Worm (Caenorhabditis elegans) whole organism, L3 larva: ENCODE measurements around the gene F58D12.3.
A peak's percentile ranks its signal among the peaks of the same experiment; 100 is the strongest.

Source experiments
- R02D3.7 ChIP-seq: fragments of 150-350 bp; optimal IDR thresholded peaks from 2 replicates; lab custom pipeline; 2014; ENCODE audit warnings: missing biosample characterization, missing genetic modification characterization
- ZK546.5 ChIP-seq: sonication (generic microtip); optimal IDR thresholded peaks from 2 replicates; lab custom pipeline; 2017; ENCODE audit warnings: missing biosample characterization, missing genetic modification characterization
- aly-2 ChIP-seq: fragments of 150-350 bp; optimal IDR thresholded peaks from 2 replicates; lab custom pipeline; 2014; ENCODE audit warnings: missing biosample characterization, missing genetic modification characterization
- ama-1 ChIP-seq: fragments of 150-350 bp; optimal IDR thresholded peaks from 2 replicates; lab custom pipeline; 2018
- ceh-16 ChIP-seq: sonication (generic microtip); optimal IDR thresholded peaks from 2 replicates; lab custom pipeline; 2017; ENCODE audit warnings: missing biosample characterization, missing genetic modification characterization
- ceh-28 ChIP-seq: fragments of 150-350 bp; optimal IDR thresholded peaks from 2 replicates; lab custom pipeline; 2014; ENCODE audit warnings: missing biosample characterization, missing genetic modification reagents, missing genetic modification characterization
- ceh-82 ChIP-seq: fragments of 150-350 bp; optimal IDR thresholded peaks from 2 replicates; lab custom pipeline; 2014; ENCODE audit warnings: missing biosample characterization, missing genetic modification characterization
- ceh-9 ChIP-seq: sonication (generic microtip); optimal IDR thresholded peaks from 2 replicates; lab custom pipeline; 2018; ENCODE audit warnings: missing biosample characterization, missing genetic modification characterization
- daf-12 ChIP-seq: fragments of 150-350 bp; optimal IDR thresholded peaks from 2 replicates; lab custom pipeline; 2014; ENCODE audit warnings: missing biosample characterization, missing genetic modification reagents, missing genetic modification characterization
- egl-27 ChIP-seq: sonication (generic microtip); optimal IDR thresholded peaks from 4 replicates; lab custom pipeline; 2017; ENCODE audit warnings: missing biosample characterization, missing genetic modification reagents, missing genetic modification characterization
- egl-5 ChIP-seq: fragments of 150-350 bp; optimal IDR thresholded peaks from 2 replicates; lab custom pipeline; 2017; ENCODE audit warnings: missing biosample characterization, missing genetic modification reagents, missing genetic modification characterization, inconsistent platforms
- elt-2 ChIP-seq: sonication (generic microtip); optimal IDR thresholded peaks from 2 replicates; lab custom pipeline; 2016; ENCODE audit warnings: missing genetic modification reagents, mild to moderate bottlenecking, missing genetic modification characterization, missing compliant biosample characterization
- elt-3 ChIP-seq, 3 experiments: fragments of 150-350 bp in 1 of 3; sonication (generic microtip) in 2 of 3; optimal IDR thresholded peaks; 2 replicates in 2 of 3; 4 replicates in 1 of 3; lab custom pipeline; 2014 to 2017; ENCODE audit warnings: missing biosample characterization in 3 of 3, missing genetic modification characterization in 3 of 3
- eor-1 ChIP-seq, 2 experiments: fragments of 150-350 bp; optimal IDR thresholded peaks; 2 replicates each; lab custom pipeline; 2014 to 2018; ENCODE audit warnings: missing biosample characterization in 2 of 2, missing genetic modification characterization in 2 of 2
- fkh-10 ChIP-seq: sonication (generic microtip); optimal IDR thresholded peaks from 2 replicates; lab custom pipeline; 2017; ENCODE audit warnings: missing biosample characterization, missing genetic modification reagents, missing genetic modification characterization
- fkh-2 ChIP-seq: fragments of 150-350 bp; optimal IDR thresholded peaks from 2 replicates; lab custom pipeline; 2014; ENCODE audit warnings: missing biosample characterization, missing genetic modification reagents, missing genetic modification characterization
- fos-1 ChIP-seq: fragments of 150-350 bp; optimal IDR thresholded peaks from 2 replicates; lab custom pipeline; 2014; ENCODE audit warnings: missing biosample characterization, missing genetic modification characterization
- hmg-11 ChIP-seq: sonication (generic microtip); optimal IDR thresholded peaks from 2 replicates; lab custom pipeline; 2016; ENCODE audit warnings: missing genetic modification characterization, missing compliant biosample characterization
- jun-1 ChIP-seq: fragments of 150-350 bp; optimal IDR thresholded peaks from 2 replicates; lab custom pipeline; 2014; ENCODE audit warnings: missing biosample characterization, missing genetic modification reagents, missing genetic modification characterization
- lin-15B ChIP-seq: fragments of 150-350 bp; optimal IDR thresholded peaks from 2 replicates; lab custom pipeline; 2014; ENCODE audit warnings: missing biosample characterization, missing genetic modification characterization
- lin-39 ChIP-seq: fragments of 150-350 bp; optimal IDR thresholded peaks from 2 replicates; lab custom pipeline; 2018; ENCODE audit warnings: missing biosample characterization, missing genetic modification reagents, missing genetic modification characterization
- lsy-12 ChIP-seq: sonication (generic microtip); optimal IDR thresholded peaks from 2 replicates; lab custom pipeline; 2016; ENCODE audit warnings: mild to moderate bottlenecking, missing genetic modification characterization, missing compliant biosample characterization
- mdl-1 ChIP-seq: fragments of 150-350 bp; optimal IDR thresholded peaks from 2 replicates; lab custom pipeline; 2014; ENCODE audit warnings: missing biosample characterization, missing genetic modification characterization
- mml-1 ChIP-seq: fragments of 150-350 bp; sonication (generic microtip); optimal IDR thresholded peaks from 3 replicates; lab custom pipeline; 2014; ENCODE audit warnings: missing biosample characterization, missing genetic modification characterization
- nfya-1 ChIP-seq: sonication (generic microtip); optimal IDR thresholded peaks from 2 replicates; lab custom pipeline; 2017; ENCODE audit warnings: missing genetic modification characterization, mild to moderate bottlenecking, missing compliant biosample characterization, antibody characterized with exemption, moderate library complexity; ENCODE audit not compliant: insufficient read depth
- nhr-11 ChIP-seq: fragments of 150-350 bp; optimal IDR thresholded peaks from 2 replicates; lab custom pipeline; 2014; ENCODE audit warnings: missing biosample characterization, missing genetic modification characterization
- nhr-12 ChIP-seq: fragments of 150-350 bp; optimal IDR thresholded peaks from 2 replicates; lab custom pipeline; 2014; ENCODE audit warnings: missing biosample characterization, missing genetic modification characterization
- nhr-23 ChIP-seq: fragments of 150-350 bp; optimal IDR thresholded peaks from 2 replicates; lab custom pipeline; 2014; ENCODE audit warnings: missing biosample characterization, missing genetic modification reagents, missing genetic modification characterization
- nhr-237 ChIP-seq: fragments of 150-350 bp; optimal IDR thresholded peaks from 2 replicates; lab custom pipeline; 2014; ENCODE audit warnings: missing biosample characterization, missing genetic modification characterization
- nhr-25 ChIP-seq: sonication (generic microtip); optimal IDR thresholded peaks from 2 replicates; lab custom pipeline; 2017; ENCODE audit warnings: missing biosample characterization, missing genetic modification characterization
- nhr-28 ChIP-seq: fragments of 150-350 bp; optimal IDR thresholded peaks from 2 replicates; lab custom pipeline; 2014; ENCODE audit warnings: missing biosample characterization, missing genetic modification characterization
- nhr-43 ChIP-seq: sonication (generic microtip); optimal IDR thresholded peaks from 2 replicates; lab custom pipeline; 2016; ENCODE audit warnings: mild to moderate bottlenecking, missing genetic modification characterization, missing compliant biosample characterization; ENCODE audit not compliant: poor library complexity, severe bottlenecking
- nhr-67 ChIP-seq: fragments of 150-350 bp; optimal IDR thresholded peaks from 2 replicates; lab custom pipeline; 2014; ENCODE audit warnings: missing biosample characterization, missing genetic modification characterization
- nhr-76 ChIP-seq: fragments of 150-350 bp; sonication (generic microtip); optimal IDR thresholded peaks from 5 replicates; lab custom pipeline; 2014; ENCODE audit warnings: missing biosample characterization, missing genetic modification characterization
- nhr-77 ChIP-seq: fragments of 150-350 bp; optimal IDR thresholded peaks from 2 replicates; lab custom pipeline; 2014; ENCODE audit warnings: missing biosample characterization, missing genetic modification characterization
- pha-4 ChIP-seq: fragments of 150-350 bp; optimal IDR thresholded peaks from 2 replicates; lab custom pipeline; 2014; ENCODE audit warnings: missing biosample characterization, missing genetic modification reagents, missing genetic modification characterization
- pqm-1 ChIP-seq: fragments of 150-350 bp; optimal IDR thresholded peaks from 2 replicates; lab custom pipeline; 2017; ENCODE audit warnings: missing biosample characterization, missing genetic modification characterization, inconsistent platforms
- sea-2 ChIP-seq: fragments of 150-350 bp; sonication (generic microtip); optimal IDR thresholded peaks from 4 replicates; lab custom pipeline; 2014; ENCODE audit warnings: missing biosample characterization, missing genetic modification reagents, missing genetic modification characterization
- skn-1 ChIP-seq: fragments of 150-350 bp; optimal IDR thresholded peaks from 2 replicates; lab custom pipeline; 2014; ENCODE audit warnings: missing biosample characterization, missing genetic modification characterization
- snpc-4 ChIP-seq: fragments of 150-350 bp; optimal IDR thresholded peaks from 2 replicates; lab custom pipeline; 2014; ENCODE audit warnings: missing biosample characterization, missing genetic modification characterization
- tbx-2 ChIP-seq: sonication (generic microtip); optimal IDR thresholded peaks from 2 replicates; lab custom pipeline; 2016; ENCODE audit warnings: mild to moderate bottlenecking, missing genetic modification characterization, missing compliant biosample characterization
- unc-39 ChIP-seq: sonication (generic microtip); optimal IDR thresholded peaks from 4 replicates; lab custom pipeline; 2017; ENCODE audit warnings: missing biosample characterization, missing genetic modification characterization
- unc-62 ChIP-seq: fragments of 150-350 bp; sonication (generic microtip); optimal IDR thresholded peaks from 4 replicates; lab custom pipeline; 2014; ENCODE audit warnings: missing biosample characterization, missing genetic modification reagents, missing genetic modification characterization
- zag-1 ChIP-seq: fragments of 150-350 bp; optimal IDR thresholded peaks from 2 replicates; lab custom pipeline; 2014; ENCODE audit warnings: missing biosample characterization, missing genetic modification characterization
- ztf-11 ChIP-seq: fragments of 150-350 bp; optimal IDR thresholded peaks from 2 replicates; lab custom pipeline; 2014; ENCODE audit warnings: missing biosample characterization, missing genetic modification characterization
- ztf-4 ChIP-seq: fragments of 150-350 bp; optimal IDR thresholded peaks from 2 replicates; lab custom pipeline; 2014; ENCODE audit warnings: missing biosample characterization, missing genetic modification characterization

Gene F58D12.3

ce11 chrV:14057540-14057939 is at the start of gene F58D12.3:
TSS of gene F58D12.3 (plus strand) at chrV:14057840.
- TF ChIP-seq elt-3 (tag; optimal IDR thresholded peaks at IDR 0.05; lab: Kevin White, UChicago) (no peak), skn-1 (no peak), lin-15B (no peak), eor-1 (tag; optimal IDR thresholded peaks at IDR 0.05; lab: Kevin White, UChicago) (no peak), unc-62 (no peak), mdl-1 (tag; lab: Kevin White, UChicago) (no peak), ZK546.5 (tag; lab: Kevin White, UChicago) (no peak), ama-1 (lab: Kevin White, UChicago) (no peak), nhr-67 (tag; lab: Kevin White, UChicago) (no peak), ztf-4 (tag; lab: Kevin White, UChicago) (no peak), fkh-10 (GFP tag; lab: Kevin White, UChicago) (no peak), tbx-2 (tag; lab: Kevin White, UChicago) (no peak), nhr-237 (tag; lab: Kevin White, UChicago) (no peak), egl-5 (no peak), lsy-12 (tag; lab: Kevin White, UChicago) (no peak), nhr-25 (tag; lab: Kevin White, UChicago) (no peak), R02D3.7 (tag; lab: Kevin White, UChicago) (no peak)
- TF ChIP-seq, all 47 proteins: peak for 0

- TF ChIP-seq egl-27 (tag; lab: Kevin White, UChicago) (no peak), lsy-12 (tag; lab: Kevin White, UChicago) (peak; percentile 56), nhr-23 (peak; percentile 7), nhr-11 (no peak), lin-39 (tag; lab: Kevin White, UChicago) (no peak), ztf-4 (tag; lab: Kevin White, UChicago) (peak; percentile 24), fos-1 (tag; lab: Kevin White, UChicago) (no peak), ceh-16 (tag; lab: Kevin White, UChicago) (no peak), tbx-2 (tag; lab: Kevin White, UChicago) (no peak), pha-4 (tag; lab: Kevin White, UChicago) (no peak), nhr-76 (tag; lab: Kevin White, UChicago) (no peak), aly-2 (tag; lab: Kevin White, UChicago) (no peak), ceh-28 (tag; lab: Kevin White, UChicago) (peak; percentile 38), fkh-10 (GFP tag; lab: Kevin White, UChicago) (no peak), jun-1 (no peak), eor-1 (tag; optimal IDR thresholded peaks at IDR 0.05; lab: Kevin White, UChicago) (no peak), egl-5 (no peak), ZK546.5 (tag; lab: Kevin White, UChicago) (no peak), skn-1 (no peak), daf-12 (tag; lab: Kevin White, UChicago) (no peak), nhr-12 (tag; lab: Kevin White, UChicago) (no peak), lin-15B (no peak), snpc-4 (no peak), fkh-2 (no peak), ama-1 (lab: Kevin White, UChicago) (peak; percentile 21), nhr-237 (tag; lab: Kevin White, UChicago) (no peak), ceh-9 (tag; lab: Kevin White, UChicago) (no peak), elt-2 (tag; lab: Kevin White, UChicago) (peak; percentile 51), nhr-43 (peak; percentile 53), zag-1 (tag; lab: Kevin White, UChicago) (no peak), nhr-77 (tag; lab: Kevin White, UChicago) (no peak), mdl-1 (tag; lab: Kevin White, UChicago) (no peak), sea-2 (GFP tag; lab: Kevin White, UChicago) (no peak), nfya-1 (tag; lab: Kevin White, UChicago) (peak; percentile 47), nhr-28 (tag; lab: Kevin White, UChicago) (no peak), nhr-67 (tag; lab: Kevin White, UChicago) (no peak), elt-3 (tag; optimal IDR thresholded peaks at IDR 0.05; lab: Kevin White, UChicago) (no peak), ztf-11 (no peak), hmg-11 (tag; lab: Kevin White, UChicago) (peak; percentile 33), nhr-25 (tag; lab: Kevin White, UChicago) (peak; percentile 71), R02D3.7 (tag; lab: Kevin White, UChicago) (no peak), pqm-1 (no peak), ceh-82 (tag; lab: Kevin White, UChicago) (no peak), mml-1 (tag; lab: Kevin White, UChicago) (no peak), unc-39 (tag; lab: Kevin White, UChicago) (no peak)
Observed at ce11 chrV:14008353-14008859, 49.2 kb upstream of the F58D12.3 start.
